Worm (Caenorhabditis elegans): ENCODE results near the gene K11C4.1.

ce11 chrV:6935878-6936277 is 39.1 kb downstream of the K11C4.1 start, which contains the start of gene Y57E12B.10:
- TF ChIP-seq hlh-17 (GFP tag; optimal IDR thresholded peaks at IDR 0.05; ENCODE audit: borderline replicate concordance) = no peak
- TF ChIP-seq unc-130 (tag; optimal IDR thresholded peaks at IDR 0.05) = no peak
- no peak for TF ChIP-seq fkh-10 (GFP tag; optimal IDR thresholded peaks at IDR 0.05)
- TF ChIP-seq elt-2 (tag; optimal IDR thresholded peaks at IDR 0.05) = no peak
